Worm (Caenorhabditis elegans) whole organism, young adult: ENCODE measurements around the gene Y38A10A.11.

ENCODE experiments used
- B0019.2 ChIP-seq: fragments of 200-800 bp; sonication (Bioruptor generic); conservative IDR thresholded peaks from 2 replicates; pipeline ENCODE4 v1.3.6; 2022; ENCODE audit warnings: missing genetic modification reagents, missing genetic modification characterization, missing compliant biosample characterization
- B0261.1 ChIP-seq: sonication (generic microtip); optimal IDR thresholded peaks from 2 replicates; lab custom pipeline; 2016; ENCODE audit warnings: mild to moderate bottlenecking, missing genetic modification characterization, moderate library complexity, missing compliant biosample characterization
- B0336.3 ChIP-seq: fragments of 200-800 bp; sonication (Bioruptor generic); IDR thresholded peaks from 2 replicates; pipeline ENCODE4 v1.3.6; 2022; ENCODE audit warnings: missing genetic modification characterization, missing compliant biosample characterization
- D2030.7 ChIP-seq: fragments of 200-800 bp; sonication (Bioruptor generic); IDR thresholded peaks from 2 replicates; pipeline ENCODE4 v1.3.6; 2022; ENCODE audit warnings: missing genetic modification reagents, missing genetic modification characterization, missing compliant biosample characterization
- F23B12.7 ChIP-seq: sonication (generic microtip); optimal IDR thresholded peaks from 2 replicates; lab custom pipeline; 2017; ENCODE audit warnings: missing genetic modification characterization, mild to moderate bottlenecking, missing compliant biosample characterization, antibody characterized with exemption, moderate library complexity; ENCODE audit not compliant: insufficient read depth
- F33H1.4 ChIP-seq: fragments of 200-800 bp; sonication (Bioruptor generic); IDR thresholded peaks from 2 replicates; pipeline ENCODE4 v1.3.6; 2022; ENCODE audit warnings: missing genetic modification reagents, missing genetic modification characterization, missing compliant biosample characterization
- F55B11.4 ChIP-seq: sonication (generic microtip); optimal IDR thresholded peaks from 2 replicates; lab custom pipeline; 2016; ENCODE audit warnings: missing compliant biosample characterization, missing genetic modification characterization, borderline replicate concordance; ENCODE audit not compliant: insufficient read depth
- K12H6.12 ChIP-seq: fragments of 200-800 bp; sonication (Bioruptor generic); optimal IDR thresholded peaks from 2 replicates; lab custom pipeline; 2018; ENCODE audit warnings: mild to moderate bottlenecking, missing genetic modification characterization, missing compliant biosample characterization
- T07F8.4 ChIP-seq: sonication (generic microtip); optimal IDR thresholded peaks from 2 replicates; lab custom pipeline; 2016; ENCODE audit warnings: mild to moderate bottlenecking, missing genetic modification characterization, moderate library complexity, missing compliant biosample characterization
- Y79H2A.3 ChIP-seq: fragments of 200-800 bp; sonication (Bioruptor generic); conservative IDR thresholded peaks from 2 replicates; pipeline ENCODE4 v1.3.6; 2022; ENCODE audit warnings: missing genetic modification reagents, missing genetic modification characterization, missing compliant biosample characterization
- ZK185.1 ChIP-seq: sonication (generic microtip); optimal IDR thresholded peaks from 2 replicates; lab custom pipeline; 2016; ENCODE audit warnings: mild to moderate bottlenecking, missing genetic modification characterization, missing compliant biosample characterization; ENCODE audit not compliant: poor library complexity, severe bottlenecking
- aptf-2 ChIP-seq: fragments of 200-800 bp; sonication (Bioruptor generic); conservative IDR thresholded peaks from 2 replicates; pipeline ENCODE4 v1.3.6; 2022; ENCODE audit warnings: missing genetic modification reagents, missing genetic modification characterization, missing compliant biosample characterization
- aptf-3 ChIP-seq: fragments of 200-800 bp; sonication (Bioruptor generic); IDR thresholded peaks from 2 replicates; pipeline ENCODE4 v1.3.6; 2022; ENCODE audit warnings: missing genetic modification characterization, missing compliant biosample characterization
- athp-1 ChIP-seq: sonication (generic microtip); optimal IDR thresholded peaks from 2 replicates; lab custom pipeline; 2017; ENCODE audit warnings: mild to moderate bottlenecking, missing genetic modification characterization, missing compliant biosample characterization
- attf-5 ChIP-seq: fragments of 200-800 bp; sonication (Bioruptor generic); optimal IDR thresholded peaks from 2 replicates; lab custom pipeline; 2018; ENCODE audit warnings: mild to moderate bottlenecking, missing genetic modification characterization, missing compliant biosample characterization
- attf-6 ChIP-seq: fragments of 200-800 bp; sonication (Bioruptor generic); IDR thresholded peaks from 2 replicates; pipeline ENCODE4 v1.3.6; 2022; ENCODE audit warnings: missing genetic modification reagents, missing genetic modification characterization, missing compliant biosample characterization
- ceh-27 ChIP-seq: fragments of 200-800 bp; sonication (Bioruptor generic); optimal IDR thresholded peaks from 2 replicates; lab custom pipeline; 2018; ENCODE audit warnings: mild to moderate bottlenecking, missing genetic modification characterization, moderate library complexity, missing compliant biosample characterization
- chd-7 ChIP-seq: sonication (generic microtip); optimal IDR thresholded peaks from 2 replicates; lab custom pipeline; 2016; ENCODE audit warnings: mild to moderate bottlenecking, missing genetic modification characterization, moderate library complexity, missing compliant biosample characterization
- dox-1 ChIP-seq: fragments of 200-800 bp; sonication (Bioruptor generic); IDR thresholded peaks from 2 replicates; pipeline ENCODE4 v1.3.6; 2022; ENCODE audit warnings: missing genetic modification reagents, missing genetic modification characterization, missing compliant biosample characterization
- egrh-3 ChIP-seq: fragments of 200-800 bp; sonication (Bioruptor generic); IDR thresholded peaks from 2 replicates; pipeline ENCODE4 v1.3.6; 2022; ENCODE audit warnings: missing genetic modification reagents, missing genetic modification characterization, missing compliant biosample characterization
- ekl-4 ChIP-seq: fragments of 200-800 bp; sonication (Bioruptor generic); IDR thresholded peaks from 2 replicates; pipeline ENCODE4 v1.3.6; 2022; ENCODE audit warnings: missing genetic modification reagents, missing genetic modification characterization, missing compliant biosample characterization
- fkh-3 ChIP-seq: sonication (generic microtip); optimal IDR thresholded peaks from 2 replicates; lab custom pipeline; 2016; ENCODE audit warnings: mild to moderate bottlenecking, missing genetic modification characterization, missing compliant biosample characterization
- gei-17 ChIP-seq: fragments of 200-800 bp; sonication (Bioruptor generic); optimal IDR thresholded peaks from 2 replicates; lab custom pipeline; 2018; ENCODE audit warnings: mild to moderate bottlenecking, missing genetic modification characterization, missing compliant biosample characterization
- him-1 ChIP-seq: sonication (generic microtip); optimal IDR thresholded peaks from 2 replicates; lab custom pipeline; 2016; ENCODE audit warnings: missing genotype, missing genetic modification reagents, missing genetic modification characterization, missing compliant biosample characterization
- hmg-1.2 ChIP-seq: fragments of 200-800 bp; sonication (Bioruptor generic); IDR thresholded peaks from 2 replicates; pipeline ENCODE4 v1.3.6; 2022; ENCODE audit warnings: missing genetic modification reagents, missing genetic modification characterization, missing compliant biosample characterization
- hrde-1 ChIP-seq: sonication (generic microtip); optimal IDR thresholded peaks from 2 replicates; lab custom pipeline; 2016; ENCODE audit warnings: missing genetic modification characterization, mild to moderate bottlenecking, missing compliant biosample characterization, moderate library complexity, missing genotype, missing genetic modification reagents, borderline replicate concordance
- lin-40 ChIP-seq: sonication (generic microtip); optimal IDR thresholded peaks from 2 replicates; lab custom pipeline; 2016; ENCODE audit warnings: missing genetic modification characterization, mild to moderate bottlenecking, missing compliant biosample characterization, missing genotype, missing genetic modification reagents
- lin-54 ChIP-seq: fragments of 200-800 bp; sonication (Bioruptor generic); optimal IDR thresholded peaks from 2 replicates; lab custom pipeline; 2018; ENCODE audit warnings: mild to moderate bottlenecking, missing genetic modification characterization, missing compliant biosample characterization
- lsy-27 ChIP-seq: sonication (generic microtip); optimal IDR thresholded peaks from 2 replicates; lab custom pipeline; 2017; ENCODE audit warnings: missing genetic modification characterization, mild to moderate bottlenecking, missing compliant biosample characterization, antibody characterized with exemption, missing genotype, borderline replicate concordance; ENCODE audit not compliant: insufficient read depth
- madf-6 ChIP-seq: fragments of 200-800 bp; sonication (Bioruptor generic); IDR thresholded peaks from 2 replicates; pipeline ENCODE4 v1.3.6; 2022; ENCODE audit warnings: missing genetic modification reagents, missing genetic modification characterization, missing compliant biosample characterization
- mes-4 ChIP-seq: sonication (generic microtip); optimal IDR thresholded peaks from 2 replicates; lab custom pipeline; 2016; ENCODE audit warnings: missing genotype, missing genetic modification characterization, missing compliant biosample characterization
- nhr-27 ChIP-seq: fragments of 200-800 bp; sonication (Bioruptor generic); optimal IDR thresholded peaks from 2 replicates; lab custom pipeline; 2018; ENCODE audit warnings: mild to moderate bottlenecking, missing genetic modification characterization, moderate library complexity, missing compliant biosample characterization
- nhr-80 ChIP-seq: sonication (generic microtip); optimal IDR thresholded peaks from 2 replicates; lab custom pipeline; 2016; ENCODE audit warnings: missing genetic modification characterization, missing compliant biosample characterization
- rcor-1 ChIP-seq: fragments of 200-800 bp; sonication (Bioruptor generic); IDR thresholded peaks from 2 replicates; pipeline ENCODE4 v1.3.6; 2022; ENCODE audit warnings: missing genetic modification reagents, missing genetic modification characterization, missing compliant biosample characterization
- rpc-1 ChIP-seq, 2 experiments: fragments of 150-350 bp in 1 of 2; sonication (generic microtip) in 1 of 2; optimal IDR thresholded peaks; 2 replicates each; lab custom pipeline; 2014 to 2018; ENCODE audit warnings: missing biosample characterization in 1 of 2, missing genetic modification characterization in 1 of 2, missing genetic modification reagents in 1 of 2, missing genotype in 1 of 2
- sdz-38 ChIP-seq: sonication (generic microtip); optimal IDR thresholded peaks from 2 replicates; lab custom pipeline; 2016; ENCODE audit warnings: missing genotype, missing genetic modification characterization, missing compliant biosample characterization
- snpc-3.4 ChIP-seq: sonication (generic microtip); optimal IDR thresholded peaks from 2 replicates; lab custom pipeline; 2017; ENCODE audit warnings: missing genetic modification characterization, mild to moderate bottlenecking, missing compliant biosample characterization, antibody characterized with exemption, moderate library complexity, missing genotype, missing genetic modification reagents
- sptf-2 ChIP-seq: fragments of 200-800 bp; sonication (Bioruptor generic); optimal IDR thresholded peaks from 2 replicates; lab custom pipeline; 2018; ENCODE audit warnings: mild to moderate bottlenecking, missing genetic modification characterization, missing compliant biosample characterization
- tbp1 ChIP-seq: fragments of 200-800 bp; sonication (Bioruptor generic); optimal IDR thresholded peaks from 2 replicates; lab custom pipeline; 2018; ENCODE audit warnings: mild to moderate bottlenecking, missing genetic modification characterization, missing compliant biosample characterization
- tbx-9 ChIP-seq: sonication (generic microtip); optimal IDR thresholded peaks from 2 replicates; lab custom pipeline; 2016; ENCODE audit warnings: borderline replicate concordance, missing genetic modification characterization, inconsistent platforms, missing compliant biosample characterization
- unc-62 ChIP-seq: fragments of 150-350 bp; optimal IDR thresholded peaks from 2 replicates; lab custom pipeline; 2014; ENCODE audit warnings: missing biosample characterization, missing genetic modification reagents, missing genetic modification characterization
- zfh-2 ChIP-seq: fragments of 200-800 bp; sonication (Bioruptor generic); conservative IDR thresholded peaks from 2 replicates; pipeline ENCODE4 v1.3.6; 2022; ENCODE audit warnings: missing genetic modification reagents, missing genetic modification characterization, missing compliant biosample characterization
- zim-3 ChIP-seq: sonication (generic microtip); optimal IDR thresholded peaks from 2 replicates; lab custom pipeline; 2017; ENCODE audit warnings: mild to moderate bottlenecking, missing genetic modification characterization, moderate library complexity, missing compliant biosample characterization
- ztf-25 ChIP-seq: fragments of 200-800 bp; sonication (Bioruptor generic); IDR thresholded peaks from 2 replicates; pipeline ENCODE4 v1.3.6; 2022; ENCODE audit warnings: missing genetic modification reagents, missing genetic modification characterization, missing compliant biosample characterization
- ztf-26 ChIP-seq: sonication (generic microtip); optimal IDR thresholded peaks from 2 replicates; lab custom pipeline; 2017; ENCODE audit warnings: missing genetic modification characterization, missing compliant biosample characterization

The Y38A10A.11 gene

DNA sequence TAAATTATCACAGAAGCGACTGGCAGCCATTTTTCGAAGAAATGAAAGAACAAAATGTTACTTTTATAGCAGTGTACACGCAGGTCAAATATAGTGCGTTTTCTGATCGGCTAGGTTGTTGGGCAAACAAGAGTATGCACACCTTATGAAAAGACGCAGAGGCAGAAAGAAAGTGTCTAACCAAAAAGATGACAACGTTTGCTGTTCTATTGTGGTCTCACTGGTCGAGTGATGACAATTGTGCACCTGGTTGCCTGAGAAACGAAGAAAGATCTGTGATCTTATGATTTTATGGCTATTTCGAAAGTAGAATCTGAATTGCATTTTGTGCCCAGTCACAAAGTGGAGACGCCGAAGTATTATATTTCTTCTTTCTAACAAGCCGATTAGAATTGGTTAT is 7.2 kb upstream of the Y38A10A.11 start, which contains the start of gene F17A9.4 (continued):
- 0 out of 2 replicates have a peak, but pooled peaks have one; percentile 10 for TF ChIP-seq rcor-1 (GFP tag; lab: Robert Waterston, UW)
- TF ChIP-seq hmg-1.2, result peak; percentile 24; the same call in 1 of the 2 replicates
- no peak for TF ChIP-seq snpc-3.4 (tag; lab: Kevin White, UChicago)
- TF ChIP-seq nhr-80 (tag; lab: Kevin White, UChicago), result peak; percentile 83
- TF ChIP-seq tbp1 (GFP tag; lab: Kevin White, UChicago), result peak; percentile 38
- no peak for TF ChIP-seq chd-7 (tag; lab: Kevin White, UChicago)
- TF ChIP-seq dox-1, result peak; percentile 38; the same call in 1 of the 2 replicates
- peak; percentile 26; the same call in 1 of the 2 replicates for TF ChIP-seq B0336.3 (GFP tag; lab: Robert Waterston, UW)
- TF ChIP-seq zim-3 (tag; lab: Kevin White, UChicago), result no peak
- 0 out of 2 replicates have a peak, but pooled peaks have one; percentile 14 for TF ChIP-seq ekl-4 (GFP tag; lab: Robert Waterston, UW)
- TF ChIP-seq, all 124 proteins: peak for 12

DNA sequence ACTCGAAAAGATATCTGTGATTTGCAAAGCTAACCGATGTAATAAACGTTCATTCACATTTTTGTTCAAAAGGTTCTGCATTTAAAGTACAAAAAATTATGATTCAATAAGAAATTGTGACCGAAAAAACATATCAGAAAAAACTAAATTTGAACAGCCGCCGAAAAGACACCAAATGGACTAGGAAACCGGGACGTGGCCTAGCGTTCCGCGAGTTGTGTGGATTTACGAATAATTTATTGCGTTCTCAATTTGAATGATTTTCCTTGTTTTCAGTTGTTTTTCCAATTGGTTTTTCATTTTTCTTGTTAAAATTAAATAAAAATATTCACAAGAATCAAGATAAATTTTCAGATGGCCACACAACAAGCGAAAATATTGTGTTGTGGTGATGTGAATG is 4.1 kb upstream of the Y38A10A.11 start, which contains the start of gene cwf-19L1:
cwf-19L1 (plus strand) TSS at position 355 of the 400 bp plus-strand sequence.
- peak; percentile 57 for TF ChIP-seq ZK185.1 (tag; lab: Kevin White, UChicago)
- TF ChIP-seq lin-40, result no peak
- TF ChIP-seq attf-6 (GFP tag; lab: Robert Waterston, UW), result no peak
- no peak for TF ChIP-seq aptf-3
- no peak for TF ChIP-seq madf-6 (GFP tag; lab: Robert Waterston, UW)
- TF ChIP-seq egrh-3 (GFP tag; lab: Robert Waterston, UW), result no peak
- TF ChIP-seq rcor-1 (GFP tag; lab: Robert Waterston, UW), result no peak
- no peak for TF ChIP-seq F55B11.4 (tag; lab: Kevin White, UChicago)
- TF ChIP-seq sdz-38 (tag; lab: Kevin White, UChicago), result no peak
- TF ChIP-seq T07F8.4 (tag; lab: Kevin White, UChicago), result no peak
- TF ChIP-seq F23B12.7, result peak; percentile 17
- no peak for TF ChIP-seq zim-3 (tag; lab: Kevin White, UChicago)
- no peak for TF ChIP-seq ceh-27
- TF ChIP-seq K12H6.12, result no peak
- TF ChIP-seq lin-54 (GFP tag; lab: Kevin White, UChicago), result peak; percentile 91
- no peak for TF ChIP-seq athp-1 (tag; lab: Kevin White, UChicago)
- TF ChIP-seq hrde-1 (tag; lab: Kevin White, UChicago), result no peak
- TF ChIP-seq sptf-2 (GFP tag; lab: Kevin White, UChicago), result no peak
- 0 out of 2 replicates have a peak, but pooled peaks have one; percentile 22 for TF ChIP-seq D2030.7
- TF ChIP-seq Y79H2A.3 (GFP tag; lab: Robert Waterston, UW), result no peak
- no peak for TF ChIP-seq attf-5 (GFP tag; lab: Kevin White, UChicago)
- TF ChIP-seq tbx-9 (tag; lab: Kevin White, UChicago), result no peak
- no peak for TF ChIP-seq nhr-27
- TF ChIP-seq gei-17, result no peak
- TF ChIP-seq unc-62 (GFP tag; lab: Kevin White, UChicago), result no peak
- no peak for TF ChIP-seq mes-4 (tag; lab: Kevin White, UChicago)
- peak; percentile 18; the same call in 1 of the 2 replicates for TF ChIP-seq hmg-1.2
- TF ChIP-seq rpc-1 (optimal IDR thresholded peaks at IDR 0.05; lab: Kevin White, UChicago), result no peak
- TF ChIP-seq rpc-1 (tag; optimal IDR thresholded peaks at IDR 0.05; lab: Kevin White, UChicago), result no peak
- TF ChIP-seq snpc-3.4 (tag; lab: Kevin White, UChicago), result peak; percentile 40
- TF ChIP-seq lsy-27 (tag; lab: Kevin White, UChicago), result no peak
- no peak for TF ChIP-seq him-1 (tag; lab: Kevin White, UChicago)
- TF ChIP-seq B0019.2 (GFP tag; lab: Robert Waterston, UW), result 0 out of 2 replicates have a peak, but pooled peaks have one; percentile 49
- TF ChIP-seq zfh-2 (GFP tag; lab: Robert Waterston, UW), result no peak
- no peak for TF ChIP-seq ztf-25 (GFP tag; lab: Robert Waterston, UW)
- peak; percentile 29; the same call in 1 of the 2 replicates for TF ChIP-seq F33H1.4
- no peak for TF ChIP-seq ztf-26
- TF ChIP-seq aptf-2 (GFP tag; lab: Robert Waterston, UW), result no peak
- 0 out of 2 replicates have a peak, but pooled peaks have one; percentile 32 for TF ChIP-seq dox-1
- TF ChIP-seq B0261.1 (tag; lab: Kevin White, UChicago), result no peak
- no peak for TF ChIP-seq fkh-3 (tag; lab: Kevin White, UChicago)
